Worm (Caenorhabditis elegans) whole organism, midembryonic: ENCODE results near the gene crh-1.

Experiments
- flt-1 ChIP-seq: fragments of 200-800 bp; sonication (Bioruptor generic); IDR thresholded peaks from 2 replicates; pipeline ENCODE4 v1.3.6; 2022; ENCODE audit warnings: missing genetic modification characterization, missing compliant biosample characterization
- med-1 ChIP-seq: sonication (generic microtip); optimal IDR thresholded peaks from 2 replicates; lab custom pipeline; 2017; ENCODE audit warnings: missing genetic modification characterization, mild to moderate bottlenecking, missing compliant biosample characterization, antibody characterized with exemption, missing genetic modification reagents; ENCODE audit not compliant: insufficient read depth
- ref-1 ChIP-seq: fragments of 200-800 bp; sonication (Bioruptor generic); conservative IDR thresholded peaks from 2 replicates; pipeline ENCODE4 v1.3.6; 2022; ENCODE audit warnings: missing genetic modification reagents, missing genetic modification characterization, missing compliant biosample characterization
- ztf-23 ChIP-seq: fragments of 200-800 bp; sonication (Bioruptor generic); IDR thresholded peaks from 2 replicates; pipeline ENCODE4 v1.3.6; 2022; ENCODE audit warnings: missing genetic modification reagents, missing genetic modification characterization, missing compliant biosample characterization
- ztf-29 ChIP-seq: fragments of 200-800 bp; sonication (Bioruptor generic); IDR thresholded peaks from 2 replicates; pipeline ENCODE4 v1.3.6; 2022; ENCODE audit warnings: missing genetic modification reagents, missing genetic modification characterization, missing compliant biosample characterization

DNA sequence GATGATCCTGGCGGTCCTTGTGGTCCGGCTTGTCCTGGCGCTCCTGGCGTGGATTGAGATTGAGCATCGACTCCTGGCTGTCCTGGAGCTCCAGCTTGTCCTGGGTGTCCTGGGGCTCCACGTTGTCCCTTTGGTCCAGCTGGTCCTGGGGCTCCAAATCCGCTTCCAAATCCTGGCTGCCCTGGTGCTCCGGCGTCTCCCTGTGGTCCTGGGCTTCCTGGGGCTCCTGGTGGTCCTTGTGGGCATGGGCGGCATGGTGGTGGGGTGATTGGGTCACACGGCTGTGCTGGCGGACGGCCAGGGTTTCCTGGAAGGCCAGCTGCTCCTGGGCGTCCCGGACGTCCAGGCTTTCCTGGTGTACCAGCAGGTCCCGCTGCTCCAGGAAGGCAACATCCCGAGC, 48.4 kb downstream of the crh-1 start:
- TF ChIP-seq flt-1 (GFP tag; lab: Robert Waterston, UW): no peak
- no peak for TF ChIP-seq ztf-23 (GFP tag; lab: Robert Waterston, UW)
- no peak for TF ChIP-seq ref-1 (GFP tag; lab: Robert Waterston, UW)
- TF ChIP-seq ztf-29 (GFP tag; lab: Robert Waterston, UW): no peak
- no peak for TF ChIP-seq med-1 (GFP tag; lab: Kevin White, UChicago)
